Worm (Caenorhabditis elegans) whole organism, late embryonic: ENCODE data around the gene cyp-34A1.
A peak's percentile ranks its signal among the peaks of the same experiment; 100 is the strongest.

Experiments used
- K02D7.2 ChIP-seq: sonication (generic microtip); optimal IDR thresholded peaks from 2 replicates; lab custom pipeline; 2017; ENCODE audit warnings: mild to moderate bottlenecking, missing genetic modification characterization, missing compliant biosample characterization
- T23F11.4 ChIP-seq: fragments of 200-800 bp; sonication (Bioruptor generic); optimal IDR thresholded peaks from 2 replicates; lab custom pipeline; 2018; ENCODE audit warnings: mild to moderate bottlenecking, missing genetic modification characterization, missing compliant biosample characterization
- ama-1 ChIP-seq: fragments of 150-350 bp; optimal IDR thresholded peaks from 2 replicates; lab custom pipeline; 2014
- ceh-18 ChIP-seq: sonication (generic microtip); optimal IDR thresholded peaks from 2 replicates; lab custom pipeline; 2016; ENCODE audit warnings: missing genetic modification characterization, missing compliant biosample characterization
- ceh-19 ChIP-seq: fragments of 200-800 bp; sonication (Bioruptor generic); optimal IDR thresholded peaks from 2 replicates; lab custom pipeline; 2018; ENCODE audit warnings: mild to moderate bottlenecking, missing genetic modification characterization, missing compliant biosample characterization
- ceh-2 ChIP-seq: sonication (generic microtip); optimal IDR thresholded peaks from 2 replicates; lab custom pipeline; 2016; ENCODE audit warnings: missing genotype, missing genetic modification characterization, missing compliant biosample characterization
- ceh-22 ChIP-seq: sonication (generic microtip); optimal IDR thresholded peaks from 2 replicates; lab custom pipeline; 2017; ENCODE audit warnings: missing biosample characterization, missing genetic modification characterization
- ceh-24 ChIP-seq: sonication (generic microtip); optimal IDR thresholded peaks from 2 replicates; lab custom pipeline; 2016; ENCODE audit warnings: mild to moderate bottlenecking, missing genetic modification characterization, missing compliant biosample characterization
- ceh-34 ChIP-seq: sonication (generic microtip); optimal IDR thresholded peaks from 2 replicates; lab custom pipeline; 2016; ENCODE audit warnings: mild to moderate bottlenecking, missing genetic modification characterization, missing compliant biosample characterization
- ceh-48 ChIP-seq: sonication (generic microtip); optimal IDR thresholded peaks from 2 replicates; lab custom pipeline; 2016; ENCODE audit warnings: missing genetic modification characterization, inconsistent platforms, missing compliant biosample characterization
- ceh-6 ChIP-seq: fragments of 200-800 bp; sonication (Bioruptor generic); optimal IDR thresholded peaks from 2 replicates; lab custom pipeline; 2018; ENCODE audit warnings: mild to moderate bottlenecking, missing genetic modification characterization, missing compliant biosample characterization
- ceh-9 ChIP-seq: sonication (generic microtip); optimal IDR thresholded peaks from 2 replicates; lab custom pipeline; 2016; ENCODE audit warnings: mild to moderate bottlenecking, missing genetic modification characterization, inconsistent platforms, missing compliant biosample characterization
- che-1 ChIP-seq: sonication (generic microtip); optimal IDR thresholded peaks from 2 replicates; lab custom pipeline; 2016; ENCODE audit warnings: mild to moderate bottlenecking, missing genetic modification characterization, missing compliant biosample characterization
- dmd-4 ChIP-seq: sonication (generic microtip); optimal IDR thresholded peaks from 2 replicates; lab custom pipeline; 2016; ENCODE audit warnings: borderline replicate concordance, missing genetic modification characterization, missing compliant biosample characterization
- dve-1 ChIP-seq: sonication (generic microtip); optimal IDR thresholded peaks from 2 replicates; lab custom pipeline; 2017; ENCODE audit warnings: antibody characterized with exemption, mild to moderate bottlenecking, missing genetic modification characterization, missing compliant biosample characterization
- elt-2 ChIP-seq: sonication (generic microtip); optimal IDR thresholded peaks from 2 replicates; lab custom pipeline; 2016; ENCODE audit warnings: missing genetic modification reagents, missing genetic modification characterization, missing compliant biosample characterization
- elt-4 ChIP-seq: sonication (generic microtip); optimal IDR thresholded peaks from 2 replicates; lab custom pipeline; 2016; ENCODE audit warnings: missing genetic modification characterization, missing compliant biosample characterization
- fax-1 ChIP-seq: sonication (generic microtip); optimal IDR thresholded peaks from 2 replicates; lab custom pipeline; 2016; ENCODE audit warnings: missing genotype, missing genetic modification characterization, missing compliant biosample characterization
- fkh-10 ChIP-seq: fragments of 150-350 bp; optimal IDR thresholded peaks from 2 replicates; lab custom pipeline; 2014; ENCODE audit warnings: missing biosample characterization, missing genetic modification reagents, missing genetic modification characterization
- gmeb-2 ChIP-seq: sonication (generic microtip); optimal IDR thresholded peaks from 2 replicates; lab custom pipeline; 2016; ENCODE audit warnings: missing genetic modification characterization, inconsistent platforms, missing compliant biosample characterization
- hlh-13 ChIP-seq: fragments of 200-800 bp; sonication (Bioruptor generic); optimal IDR thresholded peaks from 2 replicates; lab custom pipeline; 2018; ENCODE audit warnings: mild to moderate bottlenecking, missing genetic modification characterization, missing compliant biosample characterization
- hlh-30 ChIP-seq: sonication (generic microtip); optimal IDR thresholded peaks from 2 replicates; lab custom pipeline; 2017; ENCODE audit warnings: antibody characterized with exemption, missing genetic modification characterization, missing compliant biosample characterization; ENCODE audit not compliant: insufficient read depth
- hlh-6 ChIP-seq: sonication (generic microtip); optimal IDR thresholded peaks from 2 replicates; lab custom pipeline; 2016; ENCODE audit warnings: missing genotype, missing genetic modification characterization, missing compliant biosample characterization
- lim-6 ChIP-seq: sonication (generic microtip); optimal IDR thresholded peaks from 2 replicates; lab custom pipeline; 2016; ENCODE audit warnings: missing genetic modification characterization, missing compliant biosample characterization
- lin-11 ChIP-seq: fragments of 200-800 bp; sonication (Bioruptor generic); optimal IDR thresholded peaks from 2 replicates; lab custom pipeline; 2018; ENCODE audit warnings: mild to moderate bottlenecking, missing genetic modification characterization, missing compliant biosample characterization
- madf-2 ChIP-seq: sonication (generic microtip); optimal IDR thresholded peaks from 2 replicates; lab custom pipeline; 2017; ENCODE audit warnings: missing genetic modification characterization, missing compliant biosample characterization
- mec-3 ChIP-seq: sonication (generic microtip); optimal IDR thresholded peaks from 2 replicates; lab custom pipeline; 2016; ENCODE audit warnings: borderline replicate concordance, missing genetic modification characterization, missing compliant biosample characterization
- nfya-1 ChIP-seq: sonication (generic microtip); optimal IDR thresholded peaks from 2 replicates; lab custom pipeline; 2017; ENCODE audit warnings: missing genetic modification characterization, mild to moderate bottlenecking, missing compliant biosample characterization, antibody characterized with exemption, moderate library complexity
- nhr-11 ChIP-seq: fragments of 150-350 bp; optimal IDR thresholded peaks from 2 replicates; lab custom pipeline; 2014; ENCODE audit warnings: missing biosample characterization, missing genetic modification characterization
- pat-9 ChIP-seq: fragments of 200-800 bp; sonication (Bioruptor generic); optimal IDR thresholded peaks from 2 replicates; lab custom pipeline; 2018; ENCODE audit warnings: mild to moderate bottlenecking, missing genetic modification characterization, moderate library complexity, missing compliant biosample characterization
- pha-2 ChIP-seq: sonication (generic microtip); optimal IDR thresholded peaks from 2 replicates; lab custom pipeline; 2017; ENCODE audit warnings: mild to moderate bottlenecking, missing genetic modification characterization, missing compliant biosample characterization
- pha-4 ChIP-seq: fragments of 150-350 bp; optimal IDR thresholded peaks from 2 replicates; lab custom pipeline; 2018; ENCODE audit warnings: missing biosample characterization, missing genetic modification reagents, missing genetic modification characterization
- sdc-2 ChIP-seq: sonication (generic microtip); optimal IDR thresholded peaks from 2 replicates; lab custom pipeline; 2016; ENCODE audit warnings: missing genotype, missing genetic modification characterization, missing compliant biosample characterization
- syd-9 ChIP-seq: sonication (generic microtip); optimal IDR thresholded peaks from 2 replicates; lab custom pipeline; 2016; ENCODE audit warnings: mild to moderate bottlenecking, missing genetic modification characterization, moderate library complexity, missing compliant biosample characterization
- tbx-7 ChIP-seq: sonication (generic microtip); optimal IDR thresholded peaks from 2 replicates; lab custom pipeline; 2016; ENCODE audit warnings: missing genotype, missing genetic modification characterization, missing compliant biosample characterization
- unc-3 ChIP-seq, 2 experiments: fragments of 200-800 bp in 1 of 2; sonication (Bioruptor generic) in 1 of 2; sonication (generic microtip) in 1 of 2; conservative IDR thresholded peaks in 1 of 2; optimal IDR thresholded peaks in 1 of 2; 2 replicates each; pipeline versions ENCODE4 v1.3.6 to Lab custom; 2016 to 2022; ENCODE audit warnings: missing compliant biosample characterization in 2 of 2, missing genetic modification characterization in 2 of 2, missing genetic modification reagents in 1 of 2
- unc-42 ChIP-seq: sonication (generic microtip); optimal IDR thresholded peaks from 2 replicates; lab custom pipeline; 2016; ENCODE audit warnings: missing genotype, missing genetic modification characterization, missing compliant biosample characterization
- unc-86 ChIP-seq: sonication (generic microtip); optimal IDR thresholded peaks from 2 replicates; lab custom pipeline; 2016; ENCODE audit warnings: missing genetic modification characterization, missing compliant biosample characterization
- ztf-16 ChIP-seq: sonication (generic microtip); optimal IDR thresholded peaks from 2 replicates; lab custom pipeline; 2017; ENCODE audit warnings: missing genetic modification characterization, missing compliant biosample characterization

The cyp-34A1 gene

DNA sequence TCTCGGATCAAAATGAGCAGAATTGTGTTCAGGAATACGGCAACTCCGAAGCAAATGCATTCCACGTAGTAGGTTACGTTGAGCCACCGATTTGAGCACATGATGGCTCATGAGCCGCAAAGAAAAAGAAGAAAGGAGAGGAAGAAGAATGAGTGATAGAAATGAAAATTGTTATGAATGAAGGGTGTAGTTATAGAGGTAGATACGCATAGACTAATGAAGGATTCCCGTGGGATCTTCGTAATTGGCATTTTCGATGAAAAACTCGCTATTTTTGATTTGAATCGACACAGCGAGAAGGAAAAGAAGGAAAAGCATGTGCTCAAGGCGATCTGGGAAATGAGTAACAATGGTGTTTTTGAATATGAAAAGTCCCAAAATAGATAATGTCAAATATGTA lies 6.1 kb upstream of the cyp-34A1 start, which contains the start of gene str-96:
str-96 (minus strand) TSS at position 101 of the 400 bp plus-strand sequence.
- TF ChIP-seq ztf-16 (tag; lab: Kevin White, UChicago) (no peak), ceh-6 (GFP tag; lab: Kevin White, UChicago) (no peak), sdc-2 (tag; lab: Kevin White, UChicago) (no peak), ceh-2 (no peak), T23F11.4 (no peak), dve-1 (tag; lab: Kevin White, UChicago) (no peak), hlh-6 (tag; lab: Kevin White, UChicago) (no peak), K02D7.2 (tag; lab: Kevin White, UChicago) (no peak), elt-2 (tag; lab: Kevin White, UChicago) (no peak), pha-2 (tag; lab: Kevin White, UChicago) (no peak), hlh-13 (GFP tag; lab: Kevin White, UChicago) (no peak), unc-3 (GFP tag; conservative IDR thresholded peaks at IDR 0.05; lab: Robert Waterston, UW) (no peak), unc-3 (tag; optimal IDR thresholded peaks at IDR 0.05; lab: Kevin White, UChicago) (no peak), ceh-34 (no peak)
- TF ChIP-seq, all 69 proteins: peak for 0

DNA sequence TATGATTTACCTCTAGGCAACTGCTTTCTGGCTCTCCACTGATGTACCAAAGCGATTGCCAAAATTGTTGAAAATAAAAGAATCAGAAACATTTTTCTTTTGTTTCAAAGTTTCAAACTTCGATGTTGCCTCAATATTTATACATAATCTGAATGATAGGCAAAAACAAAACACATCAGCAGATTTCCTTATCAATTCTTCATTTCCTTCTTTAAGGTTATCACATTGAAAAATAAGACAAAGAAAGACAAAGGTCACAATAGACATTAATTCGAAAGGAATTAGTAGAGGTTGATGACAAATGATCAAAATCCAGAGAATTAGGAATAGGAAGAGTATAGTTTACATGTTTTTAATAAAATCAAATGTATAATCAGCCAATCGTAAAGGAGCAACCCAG lies 3.2 kb upstream of the cyp-34A1 start, which contains the start of gene cyp-34A2:
cyp-34A2 (minus strand) TSS at position 101 of the 400 bp plus-strand sequence.
- no peak for TF ChIP-seq pat-9
- no peak for TF ChIP-seq madf-2 (tag; lab: Kevin White, UChicago)
- TF ChIP-seq lin-11, result no peak
- no peak for TF ChIP-seq mec-3 (tag; lab: Kevin White, UChicago)
- no peak for TF ChIP-seq tbx-7
- no peak for TF ChIP-seq ceh-34
- no peak for TF ChIP-seq syd-9
- no peak for TF ChIP-seq fkh-10 (GFP tag; lab: Kevin White, UChicago)
- TF ChIP-seq hlh-30 (tag; lab: Kevin White, UChicago), result no peak
- TF ChIP-seq gmeb-2 (tag; lab: Kevin White, UChicago), result no peak
- TF ChIP-seq ceh-18 (tag; lab: Kevin White, UChicago), result no peak
- no peak for TF ChIP-seq ceh-22 (tag; lab: Kevin White, UChicago)
- no peak for TF ChIP-seq nfya-1 (tag; lab: Kevin White, UChicago)
- no peak for TF ChIP-seq dve-1 (tag; lab: Kevin White, UChicago)

DNA sequence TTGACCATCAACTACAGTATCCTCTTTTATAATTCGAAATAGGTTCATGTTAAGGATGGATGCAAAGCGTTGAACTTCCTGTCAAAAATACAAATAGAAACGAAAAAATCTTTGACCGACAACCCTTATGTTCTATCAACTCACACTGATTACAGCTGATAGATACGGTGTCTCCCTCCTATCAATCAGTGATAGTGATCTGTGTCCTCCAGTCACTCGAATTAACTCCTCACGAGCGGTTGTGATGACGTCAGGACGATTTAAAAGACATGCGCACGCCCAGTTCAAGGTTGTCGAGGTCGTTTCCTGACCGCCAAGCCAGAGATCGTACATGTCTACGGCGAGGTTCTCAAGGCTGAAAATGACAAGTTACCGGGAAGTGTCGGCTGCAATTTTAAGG lies 1.8 kb downstream of the cyp-34A1 start:
- TF ChIP-seq elt-2 (tag; lab: Kevin White, UChicago) (peak; percentile 57), K02D7.2 (tag; lab: Kevin White, UChicago) (no peak)

DNA sequence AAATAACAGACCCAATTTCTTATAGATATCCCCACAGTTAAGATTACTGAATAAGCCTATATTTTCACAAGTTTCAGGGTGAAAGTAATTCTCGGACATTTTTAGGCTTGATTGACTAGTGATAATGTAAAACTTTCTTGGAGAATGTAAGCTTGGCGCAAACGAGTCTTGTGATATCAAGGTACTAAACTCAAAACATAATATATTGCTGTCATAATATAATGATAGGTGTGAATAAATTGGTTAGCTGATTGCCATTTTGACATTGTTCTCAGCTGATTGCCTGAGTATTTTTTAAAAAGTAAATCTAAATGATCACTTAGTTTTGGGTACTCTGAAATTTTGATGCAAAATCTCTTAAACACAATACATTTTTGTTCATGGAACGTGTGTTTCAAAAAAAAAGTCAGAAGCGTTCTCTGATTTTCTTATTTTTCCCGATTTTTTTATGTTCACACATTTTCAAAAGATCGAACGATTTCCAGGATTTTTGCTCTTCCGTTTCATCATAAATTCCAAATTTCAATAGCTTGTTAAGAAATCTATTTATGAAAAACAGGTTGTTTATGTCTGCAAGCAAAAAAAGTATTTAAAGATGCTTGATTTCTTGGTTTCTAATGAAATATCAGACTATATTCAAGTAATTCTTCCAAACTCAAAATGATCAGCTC lies 6.3 kb downstream of the cyp-34A1 start, which contains the start of the genes srw-19 and srx-51:
srw-19 (minus strand) TSS at position 101 of the 671 bp plus-strand sequence.
srx-51 (plus strand) TSS at position 621 of the 671 bp plus-strand sequence.
- TF ChIP-seq ceh-9 (tag; lab: Kevin White, UChicago) (no peak), unc-86 (tag; lab: Kevin White, UChicago) (no peak), ceh-24 (tag; lab: Kevin White, UChicago) (no peak), ama-1 (lab: Kevin White, UChicago) (no peak), lim-6 (tag; lab: Kevin White, UChicago) (no peak), pha-4 (tag; lab: Kevin White, UChicago) (no peak), unc-42 (tag; lab: Kevin White, UChicago) (no peak), mec-3 (tag; lab: Kevin White, UChicago) (no peak), ceh-48 (tag; lab: Kevin White, UChicago) (no peak), dmd-4 (tag; lab: Kevin White, UChicago) (no peak), fax-1 (tag; lab: Kevin White, UChicago) (no peak), ceh-19 (GFP tag; lab: Kevin White, UChicago) (no peak), ceh-2 (no peak), madf-2 (tag; lab: Kevin White, UChicago) (no peak), elt-4 (tag; lab: Kevin White, UChicago) (no peak), pha-2 (tag; lab: Kevin White, UChicago) (no peak), nhr-11 (tag; lab: Kevin White, UChicago) (no peak), hlh-6 (tag; lab: Kevin White, UChicago) (no peak), sdc-2 (tag; lab: Kevin White, UChicago) (no peak), che-1 (tag; lab: Kevin White, UChicago) (no peak)
